Worm (Caenorhabditis elegans) whole organism, young adult: ENCODE data around the gene T27E9.2.

ENCODE experiments used
- C06A6.2 ChIP-seq: fragments of 200-800 bp; sonication (Bioruptor generic); conservative IDR thresholded peaks from 2 replicates; pipeline ENCODE4 v1.3.6; 2022; ENCODE audit warnings: missing genetic modification characterization, missing compliant biosample characterization
- F10E7.11 ChIP-seq: sonication (generic microtip); optimal IDR thresholded peaks from 2 replicates; lab custom pipeline; 2017; ENCODE audit warnings: mild to moderate bottlenecking, missing genetic modification characterization, moderate library complexity, missing compliant biosample characterization
- F37B4.10 ChIP-seq: fragments of 200-800 bp; sonication (Bioruptor generic); IDR thresholded peaks from 2 replicates; pipeline ENCODE4 v1.3.6; 2022; ENCODE audit warnings: missing genetic modification characterization, missing compliant biosample characterization
- F39B2.1 ChIP-seq: fragments of 200-800 bp; sonication (Bioruptor generic); IDR thresholded peaks from 2 replicates; pipeline ENCODE4 v1.3.6; 2022; ENCODE audit warnings: missing genetic modification reagents, missing genetic modification characterization, missing compliant biosample characterization
- T07F8.4 ChIP-seq: sonication (generic microtip); optimal IDR thresholded peaks from 2 replicates; lab custom pipeline; 2016; ENCODE audit warnings: mild to moderate bottlenecking, missing genetic modification characterization, moderate library complexity, missing compliant biosample characterization
- Y53G8AR.9 ChIP-seq: fragments of 200-800 bp; sonication (Bioruptor generic); conservative IDR thresholded peaks from 2 replicates; pipeline ENCODE4 v1.3.6; 2022; ENCODE audit warnings: missing genetic modification reagents, missing genetic modification characterization, missing compliant biosample characterization
- ama-1 ChIP-seq, 3 experiments: fragments of 150-350 bp in 1 of 3; sonication (generic microtip) in 2 of 3; optimal IDR thresholded peaks; 2 replicates each; lab custom pipeline; 2014 to 2018; ENCODE audit warnings: missing biosample characterization in 2 of 3, missing genetic modification characterization in 2 of 3, missing genetic modification reagents in 2 of 3
- atf-7 ChIP-seq: sonication (generic microtip); optimal IDR thresholded peaks from 2 replicates; lab custom pipeline; 2017; ENCODE audit warnings: mild to moderate bottlenecking, missing genetic modification characterization, missing compliant biosample characterization
- attf-5 ChIP-seq: fragments of 200-800 bp; sonication (Bioruptor generic); optimal IDR thresholded peaks from 2 replicates; lab custom pipeline; 2018; ENCODE audit warnings: mild to moderate bottlenecking, missing genetic modification characterization, missing compliant biosample characterization
- cebp-1 ChIP-seq, 2 experiments: fragments of 200-800 bp in 1 of 2; sonication (Bioruptor generic) in 1 of 2; sonication (generic microtip) in 1 of 2; IDR thresholded peaks in 1 of 2; optimal IDR thresholded peaks in 1 of 2; 2 replicates each; pipeline versions ENCODE4 v1.3.6 to Lab custom; 2017 to 2022; ENCODE audit warnings: missing compliant biosample characterization in 2 of 2, missing genetic modification characterization in 2 of 2, mild to moderate bottlenecking in 1 of 2, missing genetic modification reagents in 1 of 2, moderate library complexity in 1 of 2
- ceh-27 ChIP-seq: fragments of 200-800 bp; sonication (Bioruptor generic); optimal IDR thresholded peaks from 2 replicates; lab custom pipeline; 2018; ENCODE audit warnings: mild to moderate bottlenecking, missing genetic modification characterization, moderate library complexity, missing compliant biosample characterization
- ceh-40 ChIP-seq: fragments of 200-800 bp; sonication (Bioruptor generic); IDR thresholded peaks from 2 replicates; pipeline ENCODE4 v1.3.6; 2022; ENCODE audit warnings: missing genetic modification characterization, missing compliant biosample characterization
- die-1 ChIP-seq: sonication (generic microtip); optimal IDR thresholded peaks from 2 replicates; lab custom pipeline; 2016; ENCODE audit warnings: missing genotype, mild to moderate bottlenecking, missing genetic modification characterization, missing compliant biosample characterization
- efl-1 ChIP-seq: fragments of 150-350 bp; optimal IDR thresholded peaks from 2 replicates; lab custom pipeline; 2014; ENCODE audit warnings: missing biosample characterization, missing genetic modification reagents, missing genetic modification characterization
- hmg-20 ChIP-seq: fragments of 200-800 bp; sonication (Bioruptor generic); IDR thresholded peaks from 2 replicates; pipeline ENCODE4 v1.3.6; 2022; ENCODE audit warnings: missing genetic modification reagents, missing genetic modification characterization, missing compliant biosample characterization
- lin-26 ChIP-seq: fragments of 200-800 bp; sonication (Bioruptor generic); IDR thresholded peaks from 2 replicates; pipeline ENCODE4 v1.3.6; 2022; ENCODE audit warnings: missing genetic modification reagents, missing genetic modification characterization, missing compliant biosample characterization
- lin-40 ChIP-seq: sonication (generic microtip); optimal IDR thresholded peaks from 2 replicates; lab custom pipeline; 2016; ENCODE audit warnings: missing genetic modification characterization, mild to moderate bottlenecking, missing compliant biosample characterization, missing genotype, missing genetic modification reagents
- lin-54 ChIP-seq: fragments of 200-800 bp; sonication (Bioruptor generic); optimal IDR thresholded peaks from 2 replicates; lab custom pipeline; 2018; ENCODE audit warnings: mild to moderate bottlenecking, missing genetic modification characterization, missing compliant biosample characterization
- madf-3 ChIP-seq: fragments of 200-800 bp; sonication (Bioruptor generic); IDR thresholded peaks from 2 replicates; pipeline ENCODE4 v1.3.6; 2022; ENCODE audit warnings: missing genetic modification reagents, missing genetic modification characterization, missing compliant biosample characterization
- mcd-1 ChIP-seq: fragments of 200-800 bp; sonication (Bioruptor generic); IDR thresholded peaks from 2 replicates; pipeline ENCODE4 v1.3.6; 2022; ENCODE audit warnings: missing genetic modification reagents, missing genetic modification characterization, missing compliant biosample characterization
- nhr-80 ChIP-seq: sonication (generic microtip); optimal IDR thresholded peaks from 2 replicates; lab custom pipeline; 2016; ENCODE audit warnings: missing genetic modification characterization, missing compliant biosample characterization
- pha-4 ChIP-seq: fragments of 150-350 bp; sonication (generic microtip); optimal IDR thresholded peaks from 2 replicates; lab custom pipeline; 2014; ENCODE audit warnings: missing biosample characterization, missing genetic modification reagents, missing genetic modification characterization
- rcor-1 ChIP-seq: fragments of 200-800 bp; sonication (Bioruptor generic); IDR thresholded peaks from 2 replicates; pipeline ENCODE4 v1.3.6; 2022; ENCODE audit warnings: missing genetic modification reagents, missing genetic modification characterization, missing compliant biosample characterization
- sea-2 ChIP-seq: fragments of 200-800 bp; sonication (Bioruptor generic); IDR thresholded peaks from 2 replicates; pipeline ENCODE4 v1.3.6; 2022; ENCODE audit warnings: missing genetic modification characterization, missing compliant biosample characterization
- snpc-1.3 ChIP-seq: sonication (generic microtip); optimal IDR thresholded peaks from 2 replicates; lab custom pipeline; 2017; ENCODE audit warnings: missing genetic modification characterization, mild to moderate bottlenecking, missing compliant biosample characterization, antibody characterized with exemption, moderate library complexity, missing genotype, missing genetic modification reagents; ENCODE audit not compliant: insufficient read depth
- snpc-4 ChIP-seq, 5 experiments: fragments of 150-350 bp in 1 of 5; sonication (generic microtip) in 4 of 5; optimal IDR thresholded peaks; 2 replicates each; lab custom pipeline; 2014 to 2018; ENCODE audit warnings: missing genetic modification characterization in 5 of 5, missing biosample characterization in 3 of 5, antibody characterized with exemption in 2 of 5, mild to moderate bottlenecking in 2 of 5, missing compliant biosample characterization in 2 of 5, missing genotype in 2 of 5, moderate library complexity in 2 of 5, missing genetic modification reagents in 1 of 5
- unc-130 ChIP-seq: sonication (generic microtip); optimal IDR thresholded peaks from 2 replicates; lab custom pipeline; 2016; ENCODE audit warnings: missing genetic modification reagents, missing genetic modification characterization, missing compliant biosample characterization
- ztf-6 ChIP-seq: fragments of 200-800 bp; sonication (Bioruptor generic); IDR thresholded peaks from 2 replicates; pipeline ENCODE4 v1.3.6; 2022; ENCODE audit warnings: missing genetic modification reagents, missing genetic modification characterization, missing compliant biosample characterization

T27E9.2 gene

DNA sequence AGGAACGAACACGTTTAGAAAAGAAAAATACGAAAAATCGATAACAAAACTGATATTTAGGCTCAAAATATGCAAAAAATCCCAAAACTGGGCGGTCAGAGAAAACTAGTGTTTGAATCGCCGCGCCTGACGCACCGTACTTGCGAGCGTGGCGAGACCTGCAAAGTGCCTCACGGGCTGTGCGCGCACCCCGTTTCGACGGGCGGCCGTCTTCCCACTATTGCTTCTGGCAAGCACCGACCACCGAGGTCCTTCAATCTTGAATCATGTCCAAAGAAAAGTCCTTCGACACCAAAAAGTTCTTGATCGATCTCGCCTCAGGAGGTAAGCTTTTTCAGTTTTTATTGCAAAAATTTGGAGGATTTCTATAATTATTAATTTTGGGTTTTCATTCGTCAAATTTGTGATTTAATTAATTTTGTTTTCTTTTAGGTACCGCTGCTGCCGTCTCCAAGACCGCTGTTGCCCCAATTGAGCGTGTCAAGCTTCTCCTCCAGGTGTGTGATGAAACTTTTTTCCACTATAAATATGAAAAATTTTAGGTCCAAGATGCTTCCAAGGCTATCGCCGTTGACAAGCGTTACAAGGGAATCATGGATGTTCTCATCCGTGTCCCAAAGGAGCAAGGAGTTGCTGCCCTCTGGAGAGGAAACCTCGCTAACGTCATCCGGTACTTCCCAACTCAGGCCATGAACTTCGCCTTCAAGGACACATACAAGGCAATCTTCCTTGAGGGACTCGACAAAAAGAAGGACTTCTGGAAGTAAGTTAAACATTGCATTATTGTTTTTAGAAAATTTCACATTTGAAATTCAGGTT lies 790 bp upstream of the T27E9.2 start, which contains the start of gene ant-1.1 (continued):
- peak; percentile 81 for TF ChIP-seq C06A6.2 (GFP tag; lab: Robert Waterston, UW)
- no peak for TF ChIP-seq ceh-40 (GFP tag; lab: Robert Waterston, UW)

DNA sequence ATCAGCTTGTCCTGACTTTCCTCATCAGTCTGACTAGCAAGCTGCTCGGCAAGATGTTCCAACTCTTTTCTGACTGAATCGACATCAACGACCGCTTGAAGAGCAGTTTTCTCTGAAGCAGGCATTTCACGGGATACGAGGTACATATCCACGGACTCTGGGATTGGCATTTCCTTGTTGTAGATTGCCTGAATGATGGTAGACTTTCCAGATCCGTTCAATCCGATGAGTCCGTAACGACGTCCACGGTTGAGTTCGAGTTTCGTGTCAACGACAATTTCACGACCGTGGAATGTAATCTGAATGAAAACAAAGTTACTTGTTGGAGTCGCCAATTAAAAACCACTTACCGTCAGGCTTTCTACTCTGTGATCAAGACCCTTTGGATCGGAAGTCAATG lies 849 bp downstream of the T27E9.2 start:
- no peak for TF ChIP-seq hmg-20 (GFP tag; lab: Robert Waterston, UW)
- TF ChIP-seq madf-3: 0 out of 2 replicates have a peak, but pooled peaks have one; percentile 19
- TF ChIP-seq lin-26 (GFP tag; lab: Robert Waterston, UW): no peak
- TF ChIP-seq attf-5 (GFP tag; lab: Kevin White, UChicago): no peak
- no peak for TF ChIP-seq F10E7.11 (tag; lab: Kevin White, UChicago)
- no peak for TF ChIP-seq ceh-27 (GFP tag; lab: Kevin White, UChicago)

DNA sequence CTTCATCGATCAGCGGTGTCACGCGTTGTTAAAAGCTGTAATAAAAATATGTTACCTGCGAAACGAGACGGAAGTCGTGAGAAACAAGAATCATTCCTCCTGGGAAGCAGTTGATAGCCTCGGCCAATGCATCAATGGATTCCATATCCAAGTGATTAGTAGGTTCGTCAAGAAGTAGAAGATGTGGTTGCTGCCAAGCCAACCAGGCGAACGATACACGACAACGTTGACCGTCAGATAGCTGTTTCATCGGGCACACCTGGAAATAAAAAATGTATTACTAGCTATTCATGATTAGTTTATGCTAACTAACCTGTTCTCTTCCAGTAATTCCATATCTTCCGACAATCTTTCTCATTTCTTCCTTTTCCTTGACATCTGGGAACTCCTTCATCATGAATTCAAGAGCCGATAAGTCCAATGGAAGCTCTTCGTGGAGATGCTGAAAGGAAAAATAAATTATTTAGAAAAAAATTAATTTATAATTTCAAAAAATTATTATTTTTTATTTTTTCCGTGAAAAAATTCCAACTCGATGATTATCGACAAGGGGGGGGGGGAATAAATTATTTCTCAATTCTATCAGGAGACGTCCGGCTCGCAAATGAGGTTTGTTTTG lies 3.3 kb downstream of the T27E9.2 start, which contains the start of gene tag-164:
tag-164 (plus strand) TSS at position 569 of the 619 bp plus-strand sequence.
- no peak for TF ChIP-seq snpc-1.3 (tag; lab: Kevin White, UChicago)
- TF ChIP-seq sea-2 (GFP tag; lab: Robert Waterston, UW): no peak
- no peak for TF ChIP-seq T07F8.4
- TF ChIP-seq die-1: no peak
- no peak for TF ChIP-seq ama-1 (optimal IDR thresholded peaks at IDR 0.05; lab: Kevin White, UChicago)
- no peak for TF ChIP-seq ama-1 (GFP tag; optimal IDR thresholded peaks at IDR 0.05; lab: Kevin White, UChicago)
- TF ChIP-seq rcor-1: no peak
- TF ChIP-seq pha-4 (tag; lab: Kevin White, UChicago): no peak
- TF ChIP-seq mcd-1: no peak

DNA sequence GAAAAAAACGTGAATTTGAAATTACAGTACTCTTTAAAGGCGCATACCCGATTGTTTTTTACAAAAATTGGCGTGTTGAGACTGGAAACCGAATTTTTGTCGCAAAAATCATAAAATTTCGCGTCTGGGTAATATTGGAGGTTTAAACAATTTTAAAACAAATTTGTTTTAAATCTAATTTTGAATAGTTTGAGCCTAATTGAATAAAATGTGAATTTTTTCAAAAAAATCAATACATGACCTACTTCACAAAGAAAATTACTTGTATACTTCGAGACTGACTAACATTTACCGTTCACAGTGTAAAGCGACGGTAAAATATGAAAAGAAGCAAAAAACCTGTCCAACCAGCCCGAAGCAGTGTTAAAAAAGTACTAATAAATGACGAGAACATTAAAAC lies 5.1 kb downstream of the T27E9.2 start:
- TF ChIP-seq nhr-80 (tag; lab: Kevin White, UChicago) (no peak), Y53G8AR.9 (0 out of 2 replicates have a peak, but pooled peaks have one; percentile 26), lin-54 (peak; percentile 25)

DNA sequence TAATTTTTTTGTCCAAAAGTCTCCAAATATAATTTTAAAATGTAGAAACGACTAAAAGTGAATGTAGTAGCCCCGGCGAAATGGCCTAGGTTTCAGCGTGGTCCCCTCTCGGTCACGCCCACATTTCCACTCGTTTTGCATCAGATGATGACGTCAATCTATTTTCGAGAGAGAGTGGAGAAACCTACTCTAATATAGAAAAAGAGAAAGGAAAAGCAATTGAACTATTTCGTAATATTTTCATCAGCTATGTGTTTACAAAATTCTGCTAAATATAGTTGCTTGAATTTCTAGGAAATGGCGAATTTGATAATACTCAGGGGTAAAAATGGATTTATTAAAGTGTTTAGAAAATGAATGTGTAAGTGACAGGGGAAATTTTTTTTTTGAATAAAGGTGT lies 6.6 kb downstream of the T27E9.2 start:
- TF ChIP-seq snpc-4 (GFP tag; optimal IDR thresholded peaks at IDR 0.05; lab: Kevin White, UChicago) (no peak), snpc-4 (tag; optimal IDR thresholded peaks at IDR 0.05; lab: Kevin White, UChicago) (no peak), unc-130 (GFP tag; lab: Kevin White, UChicago) (no peak), madf-3 (no peak), efl-1 (GFP tag; lab: Kevin White, UChicago) (no peak), atf-7 (tag; lab: Kevin White, UChicago) (peak; percentile 13), F37B4.10 (GFP tag; lab: Robert Waterston, UW) (no peak), ztf-6 (GFP tag; lab: Robert Waterston, UW) (no peak), lin-40 (tag; lab: Kevin White, UChicago) (no peak), cebp-1 (GFP tag; IDR thresholded peaks at IDR 0.05; lab: Robert Waterston, UW) (0 out of 2 replicates have a peak, but pooled peaks have one; percentile 11), cebp-1 (tag; optimal IDR thresholded peaks at IDR 0.05; lab: Kevin White, UChicago) (peak; percentile 89), F39B2.1 (no peak)
- TF ChIP-seq, all 124 proteins: peak for 2
